Fruit fly (Drosophila melanogaster) S2 (cell line): ENCODE results near the gene tal-1A.

Experiments
- CG8478 ChIP-seq: fragments of >200 bp; optimal IDR thresholded peaks from 2 replicates; lab custom pipeline; 2018
- CTCF ChIP-seq, 2 experiments: fragments of >200 bp; optimal IDR thresholded peaks; 2 replicates each; lab custom pipeline; 2018

- no peak for TF ChIP-seq CTCF (optimal IDR thresholded peaks at IDR 0.05; lab: Kevin White, UChicago)
- TF ChIP-seq CG8478 (lab: Kevin White, UChicago) = no peak
Measured at dm6 chr3R:13803185-13803887, 9.6 kb upstream of the tal-1A start.
